Worm (Caenorhabditis elegans) whole organism, L3 larva: ENCODE results near the gene rpia-1.

ENCODE experiments used
- ZK546.5 ChIP-seq: sonication (generic microtip); optimal IDR thresholded peaks from 2 replicates; lab custom pipeline; 2017; ENCODE audit warnings: missing biosample characterization, missing genetic modification characterization
- ama-1 ChIP-seq: fragments of 150-350 bp; optimal IDR thresholded peaks from 2 replicates; lab custom pipeline; 2018
- ceh-28 ChIP-seq: fragments of 150-350 bp; optimal IDR thresholded peaks from 2 replicates; lab custom pipeline; 2014; ENCODE audit warnings: missing biosample characterization, missing genetic modification reagents, missing genetic modification characterization
- elt-3 ChIP-seq, 3 experiments: fragments of 150-350 bp in 1 of 3; sonication (generic microtip) in 2 of 3; optimal IDR thresholded peaks; 2 replicates in 2 of 3; 4 replicates in 1 of 3; lab custom pipeline; 2014 to 2017; ENCODE audit warnings: missing biosample characterization in 3 of 3, missing genetic modification characterization in 3 of 3
- fkh-2 ChIP-seq: fragments of 150-350 bp; optimal IDR thresholded peaks from 2 replicates; lab custom pipeline; 2014; ENCODE audit warnings: missing biosample characterization, missing genetic modification reagents, missing genetic modification characterization
- nfya-1 ChIP-seq: sonication (generic microtip); optimal IDR thresholded peaks from 2 replicates; lab custom pipeline; 2017; ENCODE audit warnings: missing genetic modification characterization, mild to moderate bottlenecking, missing compliant biosample characterization, antibody characterized with exemption, moderate library complexity; ENCODE audit not compliant: insufficient read depth
- nhr-12 ChIP-seq: fragments of 150-350 bp; optimal IDR thresholded peaks from 2 replicates; lab custom pipeline; 2014; ENCODE audit warnings: missing biosample characterization, missing genetic modification characterization
- nhr-237 ChIP-seq: fragments of 150-350 bp; optimal IDR thresholded peaks from 2 replicates; lab custom pipeline; 2014; ENCODE audit warnings: missing biosample characterization, missing genetic modification characterization
- nhr-77 ChIP-seq: fragments of 150-350 bp; optimal IDR thresholded peaks from 2 replicates; lab custom pipeline; 2014; ENCODE audit warnings: missing biosample characterization, missing genetic modification characterization
- pqm-1 ChIP-seq: fragments of 150-350 bp; optimal IDR thresholded peaks from 2 replicates; lab custom pipeline; 2017; ENCODE audit warnings: missing biosample characterization, missing genetic modification characterization, inconsistent platforms
- snpc-4 ChIP-seq: fragments of 150-350 bp; optimal IDR thresholded peaks from 2 replicates; lab custom pipeline; 2014; ENCODE audit warnings: missing biosample characterization, missing genetic modification characterization
- unc-39 ChIP-seq: sonication (generic microtip); optimal IDR thresholded peaks from 4 replicates; lab custom pipeline; 2017; ENCODE audit warnings: missing biosample characterization, missing genetic modification characterization
- unc-62 ChIP-seq: fragments of 150-350 bp; sonication (generic microtip); optimal IDR thresholded peaks from 4 replicates; lab custom pipeline; 2014; ENCODE audit warnings: missing biosample characterization, missing genetic modification reagents, missing genetic modification characterization
- ztf-11 ChIP-seq: fragments of 150-350 bp; optimal IDR thresholded peaks from 2 replicates; lab custom pipeline; 2014; ENCODE audit warnings: missing biosample characterization, missing genetic modification characterization

DNA sequence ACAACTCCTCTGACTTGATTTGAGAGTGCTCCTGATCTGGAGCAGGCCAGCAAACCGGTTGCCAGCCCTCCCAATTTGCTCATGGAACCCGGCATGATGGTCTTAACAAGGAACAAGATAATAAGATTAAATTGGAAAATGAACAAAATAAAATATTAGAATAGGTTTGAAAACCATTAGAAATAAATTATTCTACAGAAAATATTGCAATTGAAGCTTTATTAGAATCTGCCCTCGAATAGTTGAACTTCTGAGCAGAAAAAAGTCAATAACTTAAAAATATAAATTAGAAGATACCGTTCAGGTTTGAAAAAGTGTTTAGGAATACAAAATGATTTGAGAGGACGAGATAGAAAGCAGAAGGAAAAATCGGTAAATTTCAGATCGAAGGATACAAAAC lies 35.8 kb downstream of the rpia-1 start, which contains the start of gene nuo-4:
- TF ChIP-seq ztf-11 (tag; lab: Kevin White, UChicago) (no peak), ceh-28 (tag; lab: Kevin White, UChicago) (no peak), snpc-4 (no peak), nhr-12 (tag; lab: Kevin White, UChicago) (no peak), nhr-77 (tag; lab: Kevin White, UChicago) (no peak), nfya-1 (tag; lab: Kevin White, UChicago) (no peak), ama-1 (no peak), fkh-2 (tag; lab: Kevin White, UChicago) (no peak), unc-39 (no peak), pqm-1 (tag; lab: Kevin White, UChicago) (no peak), nhr-237 (tag; lab: Kevin White, UChicago) (no peak), unc-62 (GFP tag; lab: Kevin White, UChicago) (no peak), elt-3 (tag; optimal IDR thresholded peaks at IDR 0.05; lab: Kevin White, UChicago) (no peak), ZK546.5 (tag; lab: Kevin White, UChicago) (no peak)
